Fruit fly (Drosophila melanogaster) ovary, adult (tissue): ENCODE data around the gene CG4020.

ENCODE experiments used
- CG17801 ChIP-seq: fragments of 200-800 bp; optimal IDR thresholded peaks from 2 replicates; lab custom pipeline; 2019; ENCODE audit warnings: missing biosample characterization, mild to moderate bottlenecking, missing genetic modification characterization, moderate library complexity; ENCODE audit not compliant: partially characterized antibody

CG4020 gene

DNA sequence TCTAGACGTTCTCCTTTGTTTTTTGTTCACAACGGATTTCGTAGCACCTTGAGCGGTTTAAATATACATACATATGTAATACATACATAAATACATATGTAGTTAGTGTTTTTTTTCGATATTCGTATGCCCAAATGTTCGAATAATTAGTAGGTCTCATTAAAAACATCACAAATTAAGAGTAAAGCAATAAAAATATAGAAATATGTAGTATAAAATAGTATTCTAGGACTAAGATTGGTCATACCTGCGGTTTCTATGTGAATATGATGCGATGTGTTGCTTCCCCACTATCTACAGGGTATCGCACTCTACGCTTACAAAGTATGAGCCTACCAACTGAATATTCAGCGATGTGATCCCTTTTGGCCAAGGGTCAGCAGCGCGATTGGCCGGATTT is at the start of gene CG4020:
Gene CG4020 (plus strand): TSS at position 301 of the 400 bp plus-strand sequence.
- TF ChIP-seq CG17801 = no peak

DNA sequence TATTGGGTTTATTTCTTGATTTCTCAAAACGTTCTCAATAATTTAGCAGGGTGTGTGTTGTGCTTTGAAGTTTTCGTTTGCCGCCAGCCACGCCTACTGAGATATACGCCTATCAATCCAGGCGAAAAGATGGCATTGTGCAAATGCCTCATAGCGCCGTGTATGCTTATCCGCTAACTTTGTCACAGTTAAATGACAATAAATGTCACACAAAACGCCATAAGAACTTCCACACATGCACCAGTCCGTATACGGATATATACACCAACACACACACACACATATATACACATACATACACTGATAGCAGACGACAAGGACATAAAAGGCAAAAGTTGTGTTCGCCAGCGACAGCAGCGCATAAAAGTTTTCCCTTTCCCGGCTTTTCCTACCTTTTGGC is 40.5 kb upstream of the CG4020 start, which contains the start of gene CG43137:
Gene CG43137 (minus strand): TSS at position 101 of the 400 bp plus-strand sequence.
- no peak for TF ChIP-seq CG17801

DNA sequence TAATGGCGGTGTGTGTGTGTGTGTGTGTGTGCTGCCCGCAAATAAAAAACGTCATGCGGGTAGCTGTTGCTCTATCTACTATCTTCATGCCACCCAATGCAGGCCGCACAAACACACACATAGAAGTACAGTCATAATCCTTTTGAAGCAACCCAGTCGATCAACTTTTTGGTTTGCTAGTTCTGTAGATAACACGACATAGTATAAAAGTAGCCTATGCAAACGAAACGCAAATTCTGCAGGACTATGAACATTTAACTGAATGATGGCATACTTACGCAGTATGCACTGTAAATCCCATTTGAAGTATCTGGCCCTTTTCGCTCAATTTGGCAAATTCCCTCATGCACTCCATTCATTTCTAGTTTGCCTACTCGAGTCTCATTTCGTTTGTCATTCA is 39.5 kb upstream of the CG4020 start:
- no peak for TF ChIP-seq CG17801

DNA sequence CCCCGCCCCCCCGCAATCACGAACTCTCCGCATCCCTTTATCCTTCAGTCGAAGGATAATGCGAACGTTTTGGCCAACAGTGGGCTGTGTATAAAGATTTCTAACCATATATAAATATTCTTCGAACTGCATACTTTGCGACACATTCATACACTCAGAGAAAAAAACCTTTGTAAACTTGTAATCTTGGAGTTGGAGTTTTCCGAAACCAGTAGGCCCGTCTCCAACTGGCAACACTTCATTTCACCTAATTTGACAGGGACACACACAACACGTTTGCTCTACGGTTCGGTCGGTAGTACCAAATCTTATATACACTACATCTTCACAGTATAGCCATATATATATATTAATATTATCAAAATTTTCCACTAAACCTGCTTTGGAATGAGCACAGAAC is 36.8 kb upstream of the CG4020 start, which contains the start of gene CG15764:
Gene CG15764 (plus strand): TSS at position 301 of the 400 bp plus-strand sequence.
- TF ChIP-seq CG17801 = no peak

DNA sequence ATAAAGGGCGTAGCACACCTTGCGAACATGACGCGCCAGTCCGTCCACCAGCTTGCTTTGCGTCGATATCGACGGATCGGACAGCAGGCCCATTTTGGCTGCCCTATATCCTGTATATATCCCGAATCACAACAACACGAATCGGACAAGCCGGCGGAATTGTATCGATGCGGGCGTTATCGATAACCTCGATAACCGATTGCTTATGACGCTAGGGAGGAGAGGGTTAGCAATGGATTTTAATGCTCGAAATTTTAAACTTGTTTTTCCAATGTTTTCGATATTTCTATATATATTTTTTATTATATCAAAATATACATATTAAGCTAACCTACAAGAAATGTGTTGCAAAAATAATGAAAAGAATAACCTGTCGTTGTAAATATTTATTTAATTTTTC is 32.4 kb upstream of the CG4020 start, which contains the start of gene GAA1:
Gene GAA1 (minus strand): TSS at position 194 of the 400 bp plus-strand sequence.
- peak; percentile 22 for TF ChIP-seq CG17801

DNA sequence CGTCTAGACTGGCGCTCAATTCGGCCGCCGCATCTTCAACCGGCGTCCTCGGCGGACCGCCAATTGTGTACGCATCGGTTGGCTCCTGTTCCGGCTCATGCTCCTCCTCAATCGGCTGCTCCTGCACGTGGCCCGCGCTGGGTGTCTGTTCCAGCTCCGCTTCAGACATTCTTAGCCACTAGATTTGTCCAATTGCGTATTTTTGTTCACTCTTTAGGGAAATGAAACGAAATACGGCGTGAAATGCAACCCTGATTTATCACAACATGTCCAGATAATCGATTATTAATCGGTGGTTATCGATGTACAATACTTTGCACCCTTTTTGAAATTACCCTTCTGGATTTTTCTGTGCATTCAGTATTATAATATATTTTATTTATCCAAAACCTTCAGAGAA is 29.0 kb upstream of the CG4020 start, which contains the start of gene mof:
Gene mof (minus strand): TSS at position 270 of the 400 bp plus-strand sequence.
- peak; percentile 55 for TF ChIP-seq CG17801

DNA sequence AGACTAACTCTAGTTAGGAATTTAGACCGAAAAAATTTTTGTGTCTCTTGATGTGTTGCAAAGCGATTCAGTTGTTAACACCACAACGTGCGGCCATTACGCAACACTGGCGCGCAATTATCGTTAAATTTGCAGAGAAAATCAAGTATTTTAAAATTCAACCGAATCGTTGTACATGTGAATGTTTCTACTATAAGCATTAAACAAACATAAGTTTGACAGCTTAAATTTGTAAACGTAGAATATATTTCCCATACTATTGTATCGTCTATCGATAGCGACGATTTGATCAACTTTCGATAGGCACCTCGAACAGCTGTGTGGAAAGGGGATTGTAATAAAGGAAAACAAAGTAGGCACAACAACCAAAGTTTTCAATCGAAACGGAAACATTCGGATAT is 26.0 kb upstream of the CG4020 start, which contains the start of the genes Usp30 and CG16721:
Gene Usp30 (minus strand): TSS at position 245 of the 401 bp plus-strand sequence.
Gene CG16721 (plus strand): TSS at position 327 of the 401 bp plus-strand sequence.
- peak; percentile 81 for TF ChIP-seq CG17801

DNA sequence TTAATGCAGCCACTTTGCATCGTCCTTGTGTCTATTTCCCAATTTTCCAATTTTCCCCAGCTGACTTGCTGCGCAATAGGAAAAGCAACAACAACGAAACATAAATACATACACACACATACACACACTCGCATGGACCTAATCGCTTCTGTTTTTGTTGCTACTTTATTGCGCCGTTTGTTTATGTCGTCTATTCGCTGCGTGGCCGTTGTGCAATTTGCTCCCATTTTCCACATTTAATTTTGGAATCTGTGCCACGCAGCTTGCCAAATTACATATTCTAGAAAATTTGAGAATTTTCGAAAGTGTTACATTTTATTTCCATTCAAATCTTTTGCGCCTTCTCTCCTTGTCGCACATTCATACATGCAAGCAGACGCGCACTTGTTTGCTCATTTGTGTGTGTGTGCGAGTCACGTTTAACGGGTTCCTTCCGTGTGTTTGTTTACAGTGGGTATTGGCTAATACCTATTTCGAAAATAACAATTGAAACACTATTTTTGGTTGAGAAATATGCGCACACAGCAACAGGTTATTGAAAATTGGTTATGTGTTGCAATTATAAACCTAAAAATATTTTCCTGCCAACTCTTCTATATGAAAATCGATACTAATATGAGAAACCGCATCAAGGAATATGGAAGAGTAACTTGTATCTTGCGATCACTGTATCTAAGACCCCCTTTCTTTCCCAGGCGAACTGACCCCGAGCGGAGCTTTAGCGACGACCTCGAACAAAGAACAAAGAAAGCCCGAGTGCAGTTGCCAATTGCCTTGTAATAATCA is 25.2 kb upstream of the CG4020 start:
- TF ChIP-seq CG17801 = peak; percentile 84

DNA sequence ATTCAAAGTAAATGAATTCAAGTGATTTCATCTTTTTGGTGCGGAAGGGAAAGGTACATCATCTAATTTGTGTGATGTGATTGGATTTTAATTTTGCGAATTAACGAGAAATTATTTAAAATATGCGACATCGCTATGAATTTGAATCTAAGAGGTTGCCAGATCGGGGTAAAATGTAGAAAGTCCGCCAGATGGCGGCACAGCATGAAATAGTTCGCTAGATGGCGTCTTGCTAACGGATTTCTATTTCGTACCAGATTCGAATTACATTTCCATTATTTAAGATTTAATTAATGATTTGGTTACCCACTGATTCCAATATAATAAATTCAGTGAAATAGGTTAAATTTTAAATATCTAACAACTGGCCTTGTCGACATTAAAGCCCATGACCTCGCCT is 22.2 kb upstream of the CG4020 start:
- TF ChIP-seq CG17801 = no peak

DNA sequence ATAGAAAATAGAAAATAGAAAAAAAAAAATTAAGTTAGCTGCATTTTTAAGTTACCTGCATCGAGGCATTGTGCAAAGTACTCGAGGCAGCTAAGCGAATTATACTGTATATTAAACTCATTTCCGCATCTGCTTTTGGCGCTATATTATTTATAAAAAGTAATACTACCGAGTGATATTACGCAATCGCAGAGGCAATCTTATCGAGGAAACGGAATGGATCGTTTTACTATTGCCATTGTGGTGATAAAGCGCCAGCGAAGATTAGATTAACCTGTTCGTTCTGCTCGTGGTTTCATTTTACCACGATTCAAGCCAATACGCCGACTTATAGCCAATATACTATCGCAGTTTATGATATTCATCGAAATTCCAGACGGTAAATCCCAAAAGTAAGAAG is 21.3 kb upstream of the CG4020 start:
- TF ChIP-seq CG17801 = no peak

DNA sequence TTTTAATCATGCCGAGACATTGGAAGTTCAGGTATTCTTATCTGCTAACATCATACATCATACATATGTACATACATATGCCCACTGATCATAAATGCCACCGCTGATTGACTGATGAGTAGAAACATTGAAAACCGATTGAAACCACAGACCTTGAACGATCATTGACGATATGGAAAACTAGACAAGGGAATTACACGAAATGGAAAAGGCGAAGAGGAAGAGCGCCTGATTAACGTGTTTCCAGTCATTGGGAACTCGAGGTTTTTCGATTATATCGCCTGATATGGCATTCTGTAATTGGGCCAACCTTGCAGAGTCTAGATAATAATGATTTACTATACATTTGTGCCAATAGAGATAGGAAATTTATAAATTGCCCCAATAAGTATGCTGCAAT is 20.7 kb upstream of the CG4020 start:
- TF ChIP-seq CG17801 = no peak

DNA sequence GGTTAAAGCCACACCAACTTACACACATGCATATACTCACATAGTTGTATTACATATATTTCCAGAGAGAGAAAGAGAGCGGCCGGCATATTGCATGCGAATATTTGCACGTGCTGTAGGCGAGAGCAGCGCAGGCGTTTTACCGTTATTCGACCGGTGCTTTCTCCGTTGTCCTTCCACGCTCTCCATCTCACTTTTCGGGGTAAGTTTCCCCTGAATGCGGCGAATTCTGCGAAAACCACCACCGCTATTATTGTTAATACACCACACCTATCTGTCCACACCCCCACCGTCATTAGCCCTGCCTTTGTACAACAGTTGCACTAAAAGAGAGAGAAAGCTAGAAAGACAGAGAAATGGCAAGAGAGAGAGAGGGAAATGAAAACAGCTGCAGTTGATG is 20.0 kb upstream of the CG4020 start:
- TF ChIP-seq CG17801 = no peak

DNA sequence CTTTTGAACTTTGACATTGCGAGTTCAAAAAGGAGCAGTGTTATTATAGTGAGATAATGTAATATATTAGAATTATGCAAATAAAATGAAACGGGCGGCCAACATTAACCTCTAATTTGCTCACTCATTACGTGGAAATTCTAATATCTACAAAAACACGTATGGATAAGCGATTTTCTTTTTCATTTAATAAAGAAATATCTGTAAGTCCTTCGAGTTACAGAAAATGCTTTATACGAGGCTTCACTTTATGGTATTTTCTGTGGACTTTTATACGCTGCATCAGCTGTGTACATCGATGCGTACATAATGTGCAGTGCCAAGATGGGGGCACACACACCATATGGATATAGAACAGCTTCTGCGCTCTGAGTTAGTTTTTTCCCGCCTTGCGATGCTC is 19.6 kb upstream of the CG4020 start:
- no peak for TF ChIP-seq CG17801

DNA sequence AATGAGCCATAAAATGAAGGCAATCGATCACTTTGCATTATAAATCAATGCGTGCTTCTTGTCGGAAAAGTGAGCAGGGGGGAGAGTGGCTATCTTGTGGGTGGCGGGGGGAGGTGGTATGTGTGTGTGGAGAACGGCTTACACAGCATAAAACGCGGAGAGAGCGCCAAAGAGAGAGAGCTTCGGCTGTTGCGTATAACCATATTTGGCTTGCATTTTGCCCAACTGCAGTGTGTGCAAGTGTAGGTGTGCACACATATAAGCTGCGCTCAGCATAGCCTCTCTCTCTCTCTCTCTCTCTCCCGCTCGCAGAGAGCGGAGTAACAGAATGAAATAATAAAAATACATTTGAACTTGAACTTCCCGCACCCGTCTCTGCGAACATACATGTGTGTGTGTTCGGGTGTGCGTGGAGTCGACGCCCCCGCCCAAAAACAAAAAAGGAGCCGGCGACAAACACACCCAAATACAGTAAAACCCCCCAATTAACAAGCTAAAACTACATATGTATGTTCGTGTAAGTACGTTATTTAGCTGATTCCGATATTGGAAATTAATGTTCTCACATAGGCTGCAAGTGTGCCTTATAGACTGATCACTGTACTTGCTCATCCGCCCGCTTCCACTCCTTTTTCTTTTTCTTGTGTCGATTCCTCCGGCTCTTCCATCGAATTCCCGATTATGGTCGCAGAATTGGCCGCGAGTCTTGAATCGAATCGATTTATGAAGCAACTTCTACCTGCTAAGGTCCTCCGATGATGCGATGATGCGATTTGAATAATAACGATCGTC is 18.6 kb upstream of the CG4020 start:
- TF ChIP-seq CG17801 = peak; percentile 5

DNA sequence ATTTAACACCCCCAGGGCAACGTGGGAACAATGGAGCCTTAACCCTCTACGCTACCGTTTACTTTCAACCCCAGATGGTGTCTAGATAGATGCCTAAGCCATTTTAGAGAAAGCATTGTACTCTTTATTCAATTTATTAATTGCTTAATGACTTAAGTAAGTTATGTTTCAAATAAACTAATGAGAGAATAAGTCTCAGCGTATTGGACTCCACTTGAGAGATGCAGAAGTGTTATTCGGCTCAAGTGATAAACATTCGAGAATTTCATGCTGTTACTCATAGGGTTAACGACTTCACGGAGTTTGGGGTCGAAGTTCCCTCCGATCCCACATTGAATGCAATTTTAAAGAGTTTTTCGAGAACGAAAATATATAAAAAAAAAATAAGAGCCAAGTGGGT is 17.3 kb upstream of the CG4020 start:
- peak; percentile 2 for TF ChIP-seq CG17801

DNA sequence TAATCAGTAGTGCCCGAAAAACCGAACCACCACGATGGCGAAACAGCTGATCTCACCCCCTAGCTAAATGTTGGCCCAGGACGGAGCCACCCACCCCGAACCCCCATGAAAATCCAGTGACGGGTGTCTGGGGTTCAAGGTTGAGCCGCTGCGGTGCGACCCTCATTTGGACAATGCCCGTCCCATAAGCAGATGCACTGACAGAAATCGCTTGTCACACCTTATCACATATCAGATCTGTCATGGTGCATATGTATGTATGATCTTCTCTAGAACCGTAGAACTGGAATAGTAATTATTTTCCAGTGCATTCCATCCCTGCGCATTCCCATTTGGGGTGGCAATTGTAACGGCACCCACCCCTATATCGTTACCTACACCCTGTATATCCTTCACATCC is 16.6 kb upstream of the CG4020 start:
- TF ChIP-seq CG17801 = no peak
